Fruit fly (Drosophila melanogaster) whole organism, embryonic: ENCODE data around the gene CG10628.

Experiments used
- BtbVII ChIP-seq: fragments of 200-800 bp; sonication (Bioruptor generic); optimal IDR thresholded peaks from 3 replicates; lab custom pipeline; 2017; ENCODE audit warnings: missing biosample characterization, mild to moderate bottlenecking, missing genetic modification characterization
- CG10321 ChIP-seq: fragments of 200-800 bp; sonication (Bioruptor generic); IDR thresholded peaks from 2 replicates; pipeline ENCODE4 v1.3.6; 2022; ENCODE audit warnings: missing biosample characterization, missing genetic modification characterization
- CG13775 ChIP-seq: fragments of 200-800 bp; sonication (Bioruptor generic); optimal IDR thresholded peaks from 3 replicates; lab custom pipeline; 2017; ENCODE audit warnings: missing biosample characterization, mild to moderate bottlenecking, missing genetic modification characterization
- CG14441 ChIP-seq: fragments of 200-800 bp; sonication (Bioruptor generic); IDR thresholded peaks from 2 replicates; pipeline ENCODE4 v1.3.6; 2022; ENCODE audit warnings: missing biosample characterization, missing genetic modification characterization
- CG14860 ChIP-seq: fragments of 200-800 bp; sonication (Bioruptor generic); IDR thresholded peaks from 3 replicates; pipeline ENCODE4 v1.3.6; 2022; ENCODE audit warnings: missing biosample characterization, missing genetic modification characterization; ENCODE audit not compliant: partially characterized antibody
- CG14965 ChIP-seq: fragments of 200-800 bp; sonication (Bioruptor generic); optimal IDR thresholded peaks from 2 replicates; lab custom pipeline; 2016; ENCODE audit warnings: missing biosample characterization, missing genetic modification characterization, borderline replicate concordance
- CG15601 ChIP-seq: fragments of 200-800 bp; sonication (Bioruptor generic); optimal IDR thresholded peaks from 3 replicates; lab custom pipeline; 2019; ENCODE audit warnings: missing biosample characterization, mild to moderate bottlenecking, missing genetic modification characterization, moderate library complexity
- CG17359 ChIP-seq: fragments of 200-800 bp; sonication (Bioruptor generic); optimal IDR thresholded peaks from 3 replicates; lab custom pipeline; 2018; ENCODE audit warnings: missing biosample characterization, mild to moderate bottlenecking, missing genetic modification characterization, moderate library complexity
- CG17361 ChIP-seq: fragments of 200-800 bp; sonication (Bioruptor generic); IDR thresholded peaks from 3 replicates; pipeline ENCODE4 v1.3.6; 2022; ENCODE audit warnings: missing biosample characterization, missing genetic modification characterization
- CG2712 ChIP-seq: fragments of 200-800 bp; optimal IDR thresholded peaks from 3 replicates; lab custom pipeline; 2019; ENCODE audit warnings: missing biosample characterization, mild to moderate bottlenecking, missing genetic modification characterization, moderate library complexity
- CG31365 ChIP-seq: fragments of 200-800 bp; sonication (Bioruptor generic); optimal IDR thresholded peaks from 2 replicates; lab custom pipeline; 2018; ENCODE audit warnings: missing biosample characterization, mild to moderate bottlenecking, missing genetic modification characterization
- CG32772 ChIP-seq: fragments of 200-800 bp; sonication (Bioruptor generic); IDR thresholded peaks from 2 replicates; pipeline ENCODE4 v1.3.6; 2022; ENCODE audit warnings: missing biosample characterization, missing genetic modification characterization
- CG3995 ChIP-seq: fragments of 200-800 bp; sonication (Bioruptor generic); optimal IDR thresholded peaks from 3 replicates; lab custom pipeline; 2016; ENCODE audit warnings: missing biosample characterization, missing genetic modification characterization
- CG4404 ChIP-seq: fragments of 200-800 bp; sonication (Bioruptor generic); IDR thresholded peaks from 2 replicates; pipeline ENCODE4 v1.3.6; 2022; ENCODE audit warnings: missing biosample characterization, missing genetic modification characterization
- CG4424 ChIP-seq: fragments of 200-800 bp; sonication (Bioruptor generic); optimal IDR thresholded peaks from 3 replicates; lab custom pipeline; 2016; ENCODE audit warnings: missing biosample characterization, missing genetic modification characterization
- CG4617 ChIP-seq: fragments of 200-800 bp; sonication (Bioruptor generic); optimal IDR thresholded peaks from 3 replicates; lab custom pipeline; 2016; ENCODE audit warnings: missing biosample characterization, missing genetic modification characterization, borderline replicate concordance
- CG4854 ChIP-seq: fragments of 200-800 bp; sonication (Bioruptor generic); optimal IDR thresholded peaks from 2 replicates; lab custom pipeline; 2016; ENCODE audit warnings: missing biosample characterization, missing genetic modification characterization, inconsistent platforms
- CG5180 ChIP-seq: fragments of 200-800 bp; sonication (Bioruptor generic); optimal IDR thresholded peaks from 3 replicates; lab custom pipeline; 2017; ENCODE audit warnings: missing biosample characterization, missing genetic modification characterization, mild to moderate bottlenecking, moderate library complexity, missing genetic modification reagents
- CG6683 ChIP-seq: fragments of 200-800 bp; sonication (Bioruptor generic); optimal IDR thresholded peaks from 2 replicates; lab custom pipeline; 2017; ENCODE audit warnings: missing biosample characterization, mild to moderate bottlenecking, missing genetic modification characterization, missing genetic modification reagents
- CG7963 ChIP-seq: fragments of 200-800 bp; sonication (Bioruptor generic); IDR thresholded peaks from 3 replicates; pipeline ENCODE4 v1.3.6; 2022; ENCODE audit warnings: missing biosample characterization, missing genetic modification characterization; ENCODE audit not compliant: partially characterized antibody
- Dbx ChIP-seq: fragments of 200-800 bp; sonication (Bioruptor generic); IDR thresholded peaks from 3 replicates; pipeline ENCODE4 v1.3.6; 2022; ENCODE audit warnings: missing biosample characterization, missing genetic modification characterization
- HLH4C ChIP-seq: fragments of 200-800 bp; sonication (Bioruptor generic); IDR thresholded peaks from 3 replicates; pipeline ENCODE4 v1.3.6; 2022; ENCODE audit warnings: missing biosample characterization, missing genetic modification characterization; ENCODE audit not compliant: partially characterized antibody
- MESR4 ChIP-seq: fragments of 200-800 bp; sonication (Bioruptor generic); optimal IDR thresholded peaks from 2 replicates; lab custom pipeline; 2018; ENCODE audit warnings: missing biosample characterization, mild to moderate bottlenecking, missing genetic modification characterization, moderate library complexity
- Max ChIP-seq: fragments of 200-800 bp; sonication (Bioruptor generic); optimal IDR thresholded peaks from 2 replicates; lab custom pipeline; 2016; ENCODE audit warnings: missing biosample characterization, mild to moderate bottlenecking, missing genetic modification characterization
- Meics ChIP-seq: fragments of 200-800 bp; sonication (Bioruptor generic); optimal IDR thresholded peaks from 2 replicates; lab custom pipeline; 2017; ENCODE audit warnings: missing biosample characterization, mild to moderate bottlenecking, missing genetic modification characterization
- NC2β ChIP-seq: fragments of 200-800 bp; sonication (Bioruptor generic); optimal IDR thresholded peaks from 2 replicates; lab custom pipeline; 2016; ENCODE audit warnings: missing biosample characterization, missing genetic modification characterization
- Sry-β ChIP-seq: fragments of 200-800 bp; sonication (Bioruptor generic); optimal IDR thresholded peaks from 2 replicates; lab custom pipeline; 2018; ENCODE audit warnings: missing biosample characterization, mild to moderate bottlenecking, missing genetic modification characterization, moderate library complexity
- Xbp1 ChIP-seq: fragments of 200-800 bp; sonication (Bioruptor generic); optimal IDR thresholded peaks from 3 replicates; lab custom pipeline; 2016; ENCODE audit warnings: missing biosample characterization, mild to moderate bottlenecking, missing genetic modification characterization
- az2 ChIP-seq: fragments of 200-800 bp; sonication (Bioruptor generic); optimal IDR thresholded peaks from 3 replicates; lab custom pipeline; 2016; ENCODE audit warnings: missing biosample characterization, missing genetic modification characterization
- caup ChIP-seq: fragments of 200-800 bp; sonication (Bioruptor generic); optimal IDR thresholded peaks from 3 replicates; lab custom pipeline; 2017; ENCODE audit warnings: missing biosample characterization, mild to moderate bottlenecking, missing genetic modification characterization, moderate library complexity; ENCODE audit not compliant: severe bottlenecking
- cg ChIP-seq: fragments of 200-800 bp; sonication (Bioruptor generic); optimal IDR thresholded peaks from 3 replicates; lab custom pipeline; 2019; ENCODE audit warnings: missing biosample characterization, mild to moderate bottlenecking, missing genetic modification characterization, moderate library complexity
- chinmo ChIP-seq: fragments of 200-800 bp; sonication (Bioruptor generic); IDR thresholded peaks from 4 replicates; pipeline ENCODE4 v1.3.6; 2022; ENCODE audit warnings: missing biosample characterization, missing genetic modification characterization; ENCODE audit not compliant: partially characterized antibody
- ci ChIP-seq: fragments of 200-800 bp; sonication (Bioruptor generic); IDR thresholded peaks from 3 replicates; pipeline ENCODE4 v1.3.6; 2022; ENCODE audit warnings: missing biosample characterization, missing genetic modification characterization
- croc ChIP-seq: fragments of 200-800 bp; sonication (Bioruptor generic); conservative IDR thresholded peaks from 3 replicates; pipeline ENCODE4 v1.3.6; 2022; ENCODE audit warnings: missing biosample characterization, missing genetic modification characterization
- dmrt11E ChIP-seq: fragments of 200-800 bp; sonication (Bioruptor generic); optimal IDR thresholded peaks from 3 replicates; lab custom pipeline; 2018; ENCODE audit warnings: missing biosample characterization, mild to moderate bottlenecking, missing genetic modification characterization, moderate library complexity
- dysf ChIP-seq: fragments of 200-800 bp; sonication (Bioruptor generic); IDR thresholded peaks from 3 replicates; pipeline ENCODE4 v1.3.6; 2022; ENCODE audit warnings: missing biosample characterization, missing genetic modification characterization
- ems ChIP-seq: fragments of 200-800 bp; sonication (Bioruptor generic); optimal IDR thresholded peaks from 3 replicates; lab custom pipeline; 2016; ENCODE audit warnings: missing biosample characterization, missing genetic modification characterization
- gro ChIP-seq: fragments of 200-800 bp; sonication (Bioruptor generic); optimal IDR thresholded peaks from 2 replicates; lab custom pipeline; 2016; ENCODE audit warnings: missing biosample characterization, missing genetic modification characterization
- gsb-n ChIP-seq: fragments of 200-800 bp; sonication (Bioruptor generic); optimal IDR thresholded peaks from 3 replicates; lab custom pipeline; 2018; ENCODE audit warnings: missing biosample characterization, mild to moderate bottlenecking, missing genetic modification characterization
- h ChIP-seq: fragments of >200 bp; optimal IDR thresholded peaks from 2 replicates; lab custom pipeline; 2017
- lab ChIP-seq: fragments of 200-800 bp; sonication (Bioruptor generic); optimal IDR thresholded peaks from 3 replicates; lab custom pipeline; 2017; ENCODE audit warnings: missing biosample characterization, missing genetic modification characterization, mild to moderate bottlenecking, moderate library complexity, missing genetic modification reagents
- nerfin-1 ChIP-seq: fragments of 200-800 bp; sonication (Bioruptor generic); optimal IDR thresholded peaks from 3 replicates; lab custom pipeline; 2019; ENCODE audit warnings: missing biosample characterization, mild to moderate bottlenecking, missing genetic modification characterization, moderate library complexity
- prd ChIP-seq, 3 experiments: fragments of >200 bp in 2 of 3; fragments of 200-800 bp in 1 of 3; sonication (Bioruptor generic) in 1 of 3; optimal IDR thresholded peaks in 2 of 3; IDR thresholded peaks in 1 of 3; 2 replicates in 2 of 3; 3 replicates in 1 of 3; pipeline versions ENCODE4 v1.3.6 to Lab custom; 2017 to 2022; ENCODE audit warnings: missing biosample characterization in 1 of 3, missing genetic modification characterization in 1 of 3
- pzg ChIP-seq: fragments of 200-800 bp; sonication (Bioruptor generic); optimal IDR thresholded peaks from 3 replicates; lab custom pipeline; 2018; ENCODE audit warnings: missing biosample characterization, mild to moderate bottlenecking, missing genetic modification characterization, moderate library complexity
- sug ChIP-seq: fragments of 200-800 bp; optimal IDR thresholded peaks from 2 replicates; lab custom pipeline; 2019; ENCODE audit warnings: missing biosample characterization, mild to moderate bottlenecking, missing genetic modification characterization, moderate library complexity
- tgo ChIP-seq: fragments of 200-800 bp; sonication (Bioruptor generic); IDR thresholded peaks from 3 replicates; pipeline ENCODE4 v1.3.6; 2022; ENCODE audit warnings: missing biosample characterization, missing genetic modification characterization
- yki ChIP-seq: fragments of >200 bp; optimal IDR thresholded peaks from 3 replicates; lab custom pipeline; 2018

Gene CG10628

DNA sequence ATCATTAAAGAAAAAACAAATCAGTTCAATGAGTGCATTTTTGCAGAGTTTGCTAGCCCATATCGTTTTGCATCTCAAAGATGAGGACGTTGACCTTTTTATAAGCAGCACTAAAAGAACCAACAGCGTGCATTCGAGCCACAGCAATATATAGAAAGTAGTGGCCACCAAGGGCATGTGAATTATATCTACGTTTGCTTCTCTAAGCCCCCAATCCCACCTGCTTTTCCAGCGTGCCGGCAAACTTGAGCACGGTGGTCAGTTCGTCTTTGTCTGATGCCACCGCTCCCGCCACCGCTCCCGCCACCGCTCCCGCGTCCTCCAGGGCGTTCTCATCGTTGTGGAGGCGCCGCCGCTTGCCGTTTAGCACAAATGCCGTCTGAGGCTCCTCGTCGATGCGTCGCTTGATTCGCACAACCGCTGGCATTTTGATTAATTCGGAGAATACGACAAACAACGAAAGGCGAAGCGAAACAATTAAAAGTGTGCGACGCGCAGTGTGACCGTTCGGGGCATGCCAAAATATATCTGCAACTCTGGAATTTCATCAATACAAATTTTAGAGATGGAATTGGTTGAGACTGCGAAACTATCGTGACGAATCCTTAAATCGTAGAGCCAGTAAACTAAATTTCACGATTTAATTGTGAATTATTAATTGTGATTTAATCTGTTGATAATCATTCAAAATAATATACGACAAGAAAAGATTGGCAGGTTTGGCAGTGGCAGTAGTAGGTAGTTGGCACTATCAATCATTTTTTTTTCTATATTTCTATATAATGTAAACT, 37.1 kb upstream of the CG10628 start (continued):
- TF ChIP-seq dysf, result peak; percentile 39; the same call in 1 of the 3 replicates
- TF ChIP-seq CG17361 (GFP tag; lab: Robert Waterston, UW), result peak; percentile 60; the same call in 2 of the 3 replicates
- no peak for TF ChIP-seq CG31365 (tag; lab: Kevin White, UChicago)
- peak; percentile 45 for TF ChIP-seq CG4424
- TF ChIP-seq CG14860 (GFP tag; lab: Robert Waterston, UW), result peak; percentile 54
- no peak for TF ChIP-seq CG10321 (GFP tag; lab: Robert Waterston, UW)
- peak; percentile 56 for TF ChIP-seq ci (GFP tag; lab: Robert Waterston, UW)
- TF ChIP-seq ems, result peak; percentile 27
- TF ChIP-seq NC2β (GFP tag; lab: Kevin White, UChicago), result peak; percentile 17
- TF ChIP-seq nerfin-1 (tag; lab: Kevin White, UChicago), result peak; percentile 13
- peak; percentile 51 for TF ChIP-seq CG3995
- 0 out of 3 replicates have a peak, but pooled peaks have one; percentile 31 for TF ChIP-seq CG7963 (GFP tag; lab: Robert Waterston, UW)
- TF ChIP-seq CG13775, result peak; percentile 57
- TF ChIP-seq gro (GFP tag; lab: Kevin White, UChicago), result peak; percentile 29
- peak; percentile 10; the same call in 1 of the 2 replicates for TF ChIP-seq CG32772 (GFP tag; lab: Robert Waterston, UW)
- TF ChIP-seq tgo (GFP tag; lab: Robert Waterston, UW), result no peak
- peak; percentile 73 for TF ChIP-seq pzg (GFP tag; lab: Kevin White, UChicago)
- 0 out of 2 replicates have a peak, but pooled peaks have one; percentile 21 for TF ChIP-seq CG14441 (GFP tag; lab: Robert Waterston, UW)
- TF ChIP-seq Dbx (GFP tag; lab: Robert Waterston, UW), result peak; percentile 27; the same call in 1 of the 3 replicates
- 0 out of 4 replicates have a peak, but pooled peaks have one; percentile 67 for TF ChIP-seq chinmo (GFP tag; lab: Robert Waterston, UW)
- peak; percentile 50 for TF ChIP-seq Max
- peak; percentile 82 for TF ChIP-seq CG4617 (GFP tag; lab: Kevin White, UChicago)
- peak; percentile 95 for TF ChIP-seq MESR4 (GFP tag; lab: Kevin White, UChicago)
- peak; percentile 59 for TF ChIP-seq Meics (GFP tag; lab: Kevin White, UChicago)
- no peak for TF ChIP-seq lab (GFP tag; lab: Kevin White, UChicago)
- no peak for TF ChIP-seq caup
- 0 out of 2 replicates have a peak, but pooled peaks have one; percentile 17 for TF ChIP-seq CG4404 (GFP tag; lab: Robert Waterston, UW)
- peak; percentile 71 for TF ChIP-seq HLH4C
- no peak for TF ChIP-seq croc (GFP tag; lab: Robert Waterston, UW)
- peak; percentile 68 for TF ChIP-seq Xbp1
- TF ChIP-seq dmrt11E (tag; lab: Kevin White, UChicago), result peak; percentile 33
- TF ChIP-seq CG15601 (tag; lab: Kevin White, UChicago), result peak; percentile 30
- TF ChIP-seq CG14965 (GFP tag; lab: Kevin White, UChicago), result no peak
- TF ChIP-seq BtbVII (GFP tag; lab: Kevin White, UChicago), result no peak
- TF ChIP-seq CG5180 (GFP tag; lab: Kevin White, UChicago), result peak; percentile 16
- no peak for TF ChIP-seq Sry-β (GFP tag; lab: Kevin White, UChicago)
- TF ChIP-seq sug (tag; lab: Kevin White, UChicago), result peak; percentile 31
- TF ChIP-seq CG4854 (GFP tag; lab: Kevin White, UChicago), result peak; percentile 11
- TF ChIP-seq CG2712 (tag; lab: Kevin White, UChicago), result peak; percentile 48
- no peak for TF ChIP-seq prd (optimal IDR thresholded peaks at IDR 0.05; lab: Kevin White, UChicago)
- TF ChIP-seq prd (GFP tag; IDR thresholded peaks at IDR 0.05; lab: Robert Waterston, UW), result peak; percentile 62; the same call in 2 of the 3 replicates
- TF ChIP-seq cg (GFP tag; lab: Kevin White, UChicago), result no peak
- no peak for TF ChIP-seq yki (lab: Kevin White, UChicago)
- TF ChIP-seq az2 (GFP tag; lab: Kevin White, UChicago), result peak; percentile 49
- peak; percentile 46 for TF ChIP-seq CG17359
- peak; percentile 65 for TF ChIP-seq gsb-n (tag; lab: Kevin White, UChicago)
- TF ChIP-seq h, result no peak
- no peak for TF ChIP-seq CG6683 (GFP tag; lab: Kevin White, UChicago)
